Worm (Caenorhabditis elegans) whole organism, L4 larva: ENCODE measurements around the gene nhr-86.
A peak's percentile ranks its signal among the peaks of the same experiment; 100 is the strongest.

Source experiments
- F37D6.2 ChIP-seq: sonication (generic microtip); optimal IDR thresholded peaks from 2 replicates; lab custom pipeline; 2016; ENCODE audit warnings: mild to moderate bottlenecking, missing genetic modification characterization, missing compliant biosample characterization
- F49E8.2 ChIP-seq: sonication (generic microtip); optimal IDR thresholded peaks from 2 replicates; lab custom pipeline; 2016; ENCODE audit warnings: missing compliant biosample characterization, mild to moderate bottlenecking, missing genetic modification characterization, borderline replicate concordance
- Y105C5A.15 ChIP-seq: fragments of 200-800 bp; sonication (Bioruptor generic); IDR thresholded peaks from 2 replicates; pipeline ENCODE4 v1.3.6; 2022; ENCODE audit warnings: missing genetic modification characterization, missing compliant biosample characterization
- Y48G9A.11 ChIP-seq: fragments of 200-800 bp; sonication (Bioruptor generic); IDR thresholded peaks from 2 replicates; pipeline ENCODE4 v1.3.6; 2022; ENCODE audit warnings: missing genetic modification reagents, missing genetic modification characterization, missing compliant biosample characterization
- ZK337.2 ChIP-seq: fragments of 200-800 bp; sonication (Bioruptor generic); IDR thresholded peaks from 2 replicates; pipeline ENCODE4 v1.3.6; 2022; ENCODE audit warnings: missing genetic modification reagents, missing genetic modification characterization, missing compliant biosample characterization
- aha-1 ChIP-seq: fragments of 150-350 bp; peaks from one replicate; lab custom pipeline; 2014; ENCODE audit warnings: missing biosample characterization, missing genetic modification characterization
- aly-2 ChIP-seq: sonication (generic microtip); optimal IDR thresholded peaks from 2 replicates; lab custom pipeline; 2018; ENCODE audit warnings: missing biosample characterization, missing genetic modification characterization
- arid-1 ChIP-seq: fragments of 200-800 bp; sonication (Bioruptor generic); conservative IDR thresholded peaks from 2 replicates; pipeline ENCODE4 v1.3.6; 2022; ENCODE audit warnings: missing genetic modification reagents, missing genetic modification characterization, missing compliant biosample characterization
- ceh-32 ChIP-seq: sonication (generic microtip); optimal IDR thresholded peaks from 2 replicates; lab custom pipeline; 2016; ENCODE audit warnings: mild to moderate bottlenecking, missing genetic modification characterization, missing compliant biosample characterization; ENCODE audit not compliant: poor library complexity
- daf-19 ChIP-seq: fragments of 200-800 bp; sonication (Bioruptor generic); conservative IDR thresholded peaks from 2 replicates; pipeline ENCODE4 v1.3.6; 2022; ENCODE audit warnings: missing genetic modification characterization, missing compliant biosample characterization
- daf-8 ChIP-seq: fragments of 200-800 bp; sonication (Bioruptor generic); IDR thresholded peaks from 2 replicates; pipeline ENCODE4 v1.3.6; 2022; ENCODE audit warnings: missing genetic modification characterization, missing compliant biosample characterization
- dmd-6 ChIP-seq: fragments of 200-800 bp; sonication (Bioruptor generic); IDR thresholded peaks from 2 replicates; pipeline ENCODE4 v1.3.6; 2022; ENCODE audit warnings: missing genetic modification reagents, missing genetic modification characterization, missing compliant biosample characterization
- dmd-8 ChIP-seq: fragments of 200-800 bp; sonication (Bioruptor generic); IDR thresholded peaks from 2 replicates; pipeline ENCODE4 v1.3.6; 2022; ENCODE audit warnings: missing genetic modification characterization, missing compliant biosample characterization
- dmd-9 ChIP-seq: fragments of 200-800 bp; sonication (Bioruptor generic); IDR thresholded peaks from 2 replicates; pipeline ENCODE4 v1.3.6; 2022; ENCODE audit warnings: missing genetic modification reagents, missing genetic modification characterization, missing compliant biosample characterization
- duxl-1 ChIP-seq: sonication (generic microtip); optimal IDR thresholded peaks from 2 replicates; lab custom pipeline; 2016; ENCODE audit warnings: mild to moderate bottlenecking, missing genetic modification characterization, moderate library complexity, missing compliant biosample characterization; ENCODE audit not compliant: poor library complexity
- hlh-11 ChIP-seq: fragments of 200-800 bp; sonication (Bioruptor generic); optimal IDR thresholded peaks from 2 replicates; lab custom pipeline; 2018; ENCODE audit warnings: mild to moderate bottlenecking, missing genetic modification characterization, missing compliant biosample characterization
- hlh-30 ChIP-seq: sonication (generic microtip); optimal IDR thresholded peaks from 2 replicates; lab custom pipeline; 2017; ENCODE audit warnings: antibody characterized with exemption, mild to moderate bottlenecking, missing genetic modification characterization, missing compliant biosample characterization; ENCODE audit not compliant: insufficient read depth
- lin-15B ChIP-seq: fragments of 150-350 bp; sonication (generic microtip); optimal IDR thresholded peaks from 3 replicates; lab custom pipeline; 2014; ENCODE audit warnings: missing biosample characterization, missing genetic modification characterization
- madf-5 ChIP-seq, 2 experiments: fragments of 200-800 bp; sonication (Bioruptor generic); IDR thresholded peaks; 2 replicates each; pipeline ENCODE4 v1.3.6; 2022; ENCODE audit warnings: missing compliant biosample characterization in 2 of 2, missing genetic modification characterization in 2 of 2
- mes-2 ChIP-seq: sonication (generic microtip); optimal IDR thresholded peaks from 2 replicates; lab custom pipeline; 2016; ENCODE audit warnings: missing genotype, mild to moderate bottlenecking, missing genetic modification characterization, missing compliant biosample characterization; ENCODE audit not compliant: poor library complexity, severe bottlenecking
- mxl-2 ChIP-seq: fragments of 200-800 bp; sonication (Bioruptor generic); conservative IDR thresholded peaks from 2 replicates; pipeline ENCODE4 v1.3.6; 2022; ENCODE audit warnings: missing genetic modification reagents, missing genetic modification characterization, missing compliant biosample characterization
- mxl-3 ChIP-seq: fragments of 200-800 bp; sonication (Bioruptor generic); optimal IDR thresholded peaks from 2 replicates; lab custom pipeline; 2018; ENCODE audit warnings: mild to moderate bottlenecking, missing genetic modification characterization, missing compliant biosample characterization
- nhr-10 ChIP-seq: fragments of 150-350 bp; optimal IDR thresholded peaks from 2 replicates; lab custom pipeline; 2014; ENCODE audit warnings: missing biosample characterization, missing genetic modification characterization
- nhr-11 ChIP-seq: fragments of 150-350 bp; optimal IDR thresholded peaks from 2 replicates; lab custom pipeline; 2014; ENCODE audit warnings: missing biosample characterization, missing genetic modification characterization
- nhr-111 ChIP-seq: fragments of 200-800 bp; sonication (Bioruptor generic); optimal IDR thresholded peaks from 2 replicates; lab custom pipeline; 2018; ENCODE audit warnings: mild to moderate bottlenecking, missing genetic modification characterization, missing compliant biosample characterization
- nhr-41 ChIP-seq: fragments of 200-800 bp; sonication (Bioruptor generic); IDR thresholded peaks from 2 replicates; pipeline ENCODE4 v1.3.6; 2022; ENCODE audit warnings: missing genetic modification reagents, missing genetic modification characterization, missing compliant biosample characterization
- nhr-42 ChIP-seq: fragments of 200-800 bp; sonication (Bioruptor generic); IDR thresholded peaks from 2 replicates; pipeline ENCODE4 v1.3.6; 2022; ENCODE audit warnings: missing genetic modification characterization, missing compliant biosample characterization
- nhr-6 ChIP-seq: fragments of 150-350 bp; optimal IDR thresholded peaks from 2 replicates; lab custom pipeline; 2014; ENCODE audit warnings: missing biosample characterization, missing genetic modification characterization
- nhr-77 ChIP-seq: fragments of 150-350 bp; optimal IDR thresholded peaks from 2 replicates; lab custom pipeline; 2014; ENCODE audit warnings: missing biosample characterization, missing genetic modification characterization
- pha-4 ChIP-seq, 2 experiments: fragments of 150-350 bp in 1 of 2; fragments of 200-800 bp in 1 of 2; sonication (Bioruptor generic) in 1 of 2; IDR thresholded peaks in 1 of 2; optimal IDR thresholded peaks in 1 of 2; 2 replicates each; pipeline versions ENCODE4 v1.3.6 to Lab custom; 2014 to 2022; ENCODE audit warnings: missing genetic modification characterization in 2 of 2, missing genetic modification reagents in 2 of 2, missing biosample characterization in 1 of 2, missing compliant biosample characterization in 1 of 2
- php-3 ChIP-seq: fragments of 200-800 bp; sonication (Bioruptor generic); IDR thresholded peaks from 2 replicates; pipeline ENCODE4 v1.3.6; 2022; ENCODE audit warnings: missing genetic modification reagents, missing genetic modification characterization, missing compliant biosample characterization
- rbr-2 ChIP-seq: sonication (generic microtip); optimal IDR thresholded peaks from 2 replicates; lab custom pipeline; 2016; ENCODE audit warnings: missing genotype, missing genetic modification characterization, missing compliant biosample characterization
- saeg-2 ChIP-seq: fragments of 200-800 bp; sonication (Bioruptor generic); IDR thresholded peaks from 2 replicates; pipeline ENCODE4 v1.3.6; 2022; ENCODE audit warnings: missing genetic modification reagents, missing genetic modification characterization, missing compliant biosample characterization
- set-16 ChIP-seq: fragments of 200-800 bp; sonication (Bioruptor generic); IDR thresholded peaks from 2 replicates; pipeline ENCODE4 v1.3.6; 2022; ENCODE audit warnings: missing genetic modification reagents, missing genetic modification characterization, missing compliant biosample characterization
- snpc-1.2 ChIP-seq: fragments of 200-800 bp; sonication (Bioruptor generic); IDR thresholded peaks from 2 replicates; pipeline ENCODE4 v1.3.6; 2022; ENCODE audit warnings: missing genetic modification reagents, missing genetic modification characterization, missing compliant biosample characterization
- snpc-4 ChIP-seq: fragments of 150-350 bp; optimal IDR thresholded peaks from 2 replicates; lab custom pipeline; 2014; ENCODE audit warnings: missing biosample characterization, missing genetic modification characterization
- spr-3 ChIP-seq: fragments of 200-800 bp; sonication (Bioruptor generic); optimal IDR thresholded peaks from 2 replicates; lab custom pipeline; 2018; ENCODE audit warnings: mild to moderate bottlenecking, missing genetic modification characterization, missing compliant biosample characterization
- zag-1 ChIP-seq: fragments of 150-350 bp; optimal IDR thresholded peaks from 2 replicates; lab custom pipeline; 2014; ENCODE audit warnings: missing biosample characterization, missing genetic modification characterization
- zfp-2 ChIP-seq: sonication (generic microtip); optimal IDR thresholded peaks from 2 replicates; lab custom pipeline; 2016; ENCODE audit warnings: mild to moderate bottlenecking, missing genetic modification characterization, missing compliant biosample characterization
- zip-11 ChIP-seq: fragments of 200-800 bp; sonication (Bioruptor generic); IDR thresholded peaks from 2 replicates; pipeline ENCODE4 v1.3.6; 2022; ENCODE audit warnings: missing genetic modification characterization, missing compliant biosample characterization
- ztf-11 ChIP-seq: fragments of 150-350 bp; optimal IDR thresholded peaks from 2 replicates; lab custom pipeline; 2014; ENCODE audit warnings: missing biosample characterization, missing genetic modification characterization

nhr-86 gene

ce11 chrV:2083869-2084268 is 17.2 kb upstream of the nhr-86 start:
- TF ChIP-seq set-16 (GFP tag; lab: Robert Waterston, UW) (peak; percentile 48; the same call in 1 of the 2 replicates), mes-2 (tag; lab: Kevin White, UChicago) (no peak), aha-1 (peak; percentile 93), ceh-32 (tag; lab: Kevin White, UChicago) (no peak), dmd-8 (GFP tag; lab: Robert Waterston, UW) (no peak), aly-2 (tag; lab: Kevin White, UChicago) (no peak), nhr-10 (no peak)

- no peak for TF ChIP-seq php-3
- no peak for TF ChIP-seq F37D6.2 (tag; lab: Kevin White, UChicago)
- TF ChIP-seq arid-1, result no peak
- no peak for TF ChIP-seq madf-5 (GFP tag; IDR thresholded peaks at IDR 0.05; lab: Robert Waterston, UW)
- no peak for TF ChIP-seq snpc-4
- no peak for TF ChIP-seq ceh-32 (tag; lab: Kevin White, UChicago)
Measured at ce11 chrV:2081894-2082293, 15.2 kb upstream of the nhr-86 start.

ce11 chrV:2081269-2081668 is 14.6 kb upstream of the nhr-86 start:
- TF ChIP-seq nhr-111 (GFP tag; lab: Kevin White, UChicago), result no peak
- TF ChIP-seq nhr-77, result no peak
- TF ChIP-seq lin-15B, result no peak
- peak; percentile 68 for TF ChIP-seq aha-1
- TF ChIP-seq nhr-6, result no peak
- TF ChIP-seq spr-3, result no peak
- no peak for TF ChIP-seq saeg-2 (GFP tag; lab: Robert Waterston, UW)

- TF ChIP-seq hlh-11 (tag; lab: Kevin White, UChicago) (peak; percentile 73), set-16 (GFP tag; lab: Robert Waterston, UW) (no peak), dmd-6 (peak; percentile 20; the same call in 1 of the 2 replicates), mxl-3 (GFP tag; lab: Kevin White, UChicago) (peak; percentile 32), dmd-9 (GFP tag; lab: Robert Waterston, UW) (no peak), hlh-30 (tag; lab: Kevin White, UChicago) (peak; percentile 54), nhr-11 (peak; percentile 43)
Measured at ce11 chrV:2076043-2076442, 9.4 kb upstream of the nhr-86 start.

- TF ChIP-seq arid-1 (no peak), duxl-1 (tag; lab: Kevin White, UChicago) (no peak)
Measured at ce11 chrV:2072807-2073206, 6.2 kb upstream of the nhr-86 start, which contains the start of gene Y40B10A.9. Gene Y40B10A.9 (minus strand): TSS chrV:2072907.

- TF ChIP-seq nhr-41 (no peak), pha-4 (GFP tag; IDR thresholded peaks at IDR 0.05; lab: Robert Waterston, UW) (peak; percentile 14; the same call in 1 of the 2 replicates), pha-4 (tag; optimal IDR thresholded peaks at IDR 0.05; lab: Kevin White, UChicago) (no peak), daf-19 (GFP tag; lab: Robert Waterston, UW) (no peak), zfp-2 (tag; lab: Kevin White, UChicago) (no peak), madf-5 (GFP tag; IDR thresholded peaks at IDR 0.05; lab: Robert Waterston, UW) (no peak), Y105C5A.15 (GFP tag; lab: Robert Waterston, UW) (no peak; the same call in 1 of the 2 replicates), snpc-1.2 (GFP tag; lab: Robert Waterston, UW) (no peak), nhr-6 (no peak), rbr-2 (no peak), aha-1 (peak; percentile 67), F49E8.2 (tag; lab: Kevin White, UChicago) (peak; percentile 17), daf-8 (no peak), zag-1 (tag; lab: Kevin White, UChicago) (no peak), ztf-11 (tag; lab: Kevin White, UChicago) (no peak), mxl-2 (GFP tag; lab: Robert Waterston, UW) (no peak), zip-11 (GFP tag; lab: Robert Waterston, UW) (no peak), ZK337.2 (no peak), set-16 (GFP tag; lab: Robert Waterston, UW) (peak; percentile 16; the same call in 1 of the 2 replicates), nhr-42 (no peak), Y48G9A.11 (no peak)
Measured at ce11 chrV:2068728-2069443, 2.2 kb upstream of the nhr-86 start.
